Fruit fly (Drosophila melanogaster) whole organism, larva: ENCODE data around the gene Npc2e.

Experiments
- noc ChIP-seq: fragments of 200-800 bp; sonication (Bioruptor generic); optimal IDR thresholded peaks from 3 replicates; lab custom pipeline; 2019; ENCODE audit warnings: missing biosample characterization, mild to moderate bottlenecking, missing genetic modification characterization, moderate library complexity

Npc2e gene

dm6 chr3R:10093252-10094030 is 40.3 kb downstream of the Npc2e start:
- TF ChIP-seq noc (tag; lab: Kevin White, UChicago): peak; percentile 24

DNA sequence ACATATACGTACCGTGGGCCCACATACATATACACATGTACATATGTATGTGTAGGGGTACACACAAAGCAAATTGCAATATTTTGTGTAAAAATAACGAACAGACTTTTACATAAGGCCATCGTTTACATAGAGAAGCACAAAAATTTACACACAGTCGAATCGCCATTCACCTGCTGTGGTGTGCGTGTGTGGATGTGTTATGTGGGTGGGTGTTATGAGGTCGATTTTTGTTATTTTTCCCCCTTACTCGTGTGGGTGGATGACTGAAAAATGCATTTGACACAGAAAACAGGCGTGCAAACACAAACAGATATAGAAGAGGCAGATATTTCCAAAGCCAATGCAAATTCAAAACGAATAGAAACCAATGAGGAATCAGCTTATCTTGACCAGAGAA is 41.9 kb downstream of the Npc2e start:
- no peak for TF ChIP-seq noc (tag; lab: Kevin White, UChicago)

dm6 chr3R:10095765-10096164 is 42.6 kb downstream of the Npc2e start:
- no peak for TF ChIP-seq noc (tag; lab: Kevin White, UChicago)

DNA sequence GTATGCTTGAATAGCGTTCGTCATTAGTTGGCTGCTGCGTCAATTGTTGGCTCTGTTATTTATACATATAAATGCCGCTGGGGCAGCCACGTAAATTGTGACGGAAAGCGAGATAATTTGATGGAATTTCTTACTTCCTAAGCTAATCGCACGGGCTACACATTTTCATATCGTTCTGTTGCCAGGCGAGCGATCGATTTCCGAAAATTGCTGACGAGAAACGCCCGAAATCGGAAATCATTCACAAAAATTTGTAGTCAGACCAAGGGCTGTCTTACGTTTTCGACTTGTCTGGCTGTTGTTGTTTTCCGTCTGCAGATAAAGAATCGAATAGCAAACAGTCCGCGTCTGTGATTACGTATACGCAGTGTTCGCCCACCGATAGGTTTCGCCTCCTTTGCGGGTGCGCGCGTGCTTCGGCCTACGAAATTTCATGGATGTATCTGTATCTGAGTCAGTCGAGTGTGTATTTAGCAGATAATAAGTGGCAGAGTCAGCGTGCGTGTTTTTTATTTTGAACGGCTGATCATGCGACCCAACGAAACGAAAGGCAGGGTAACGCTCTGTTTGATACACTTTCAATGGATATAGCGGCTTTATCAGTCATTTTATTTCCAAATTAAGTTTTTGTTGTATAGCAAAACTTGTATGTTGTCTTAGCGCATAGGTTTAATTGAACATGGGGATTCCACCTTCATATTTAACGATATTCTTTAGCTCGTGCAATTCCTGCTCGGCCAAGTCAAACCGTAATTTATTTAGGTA is 44.6 kb downstream of the Npc2e start:
- TF ChIP-seq noc (tag; lab: Kevin White, UChicago): peak; percentile 73

dm6 chr3R:10098296-10098675 is 45.2 kb downstream of the Npc2e start:
- TF ChIP-seq noc (tag; lab: Kevin White, UChicago): no peak

dm6 chr3R:10099401-10099848 is 46.3 kb downstream of the Npc2e start:
- peak; percentile 54 for TF ChIP-seq noc (tag; lab: Kevin White, UChicago)

DNA sequence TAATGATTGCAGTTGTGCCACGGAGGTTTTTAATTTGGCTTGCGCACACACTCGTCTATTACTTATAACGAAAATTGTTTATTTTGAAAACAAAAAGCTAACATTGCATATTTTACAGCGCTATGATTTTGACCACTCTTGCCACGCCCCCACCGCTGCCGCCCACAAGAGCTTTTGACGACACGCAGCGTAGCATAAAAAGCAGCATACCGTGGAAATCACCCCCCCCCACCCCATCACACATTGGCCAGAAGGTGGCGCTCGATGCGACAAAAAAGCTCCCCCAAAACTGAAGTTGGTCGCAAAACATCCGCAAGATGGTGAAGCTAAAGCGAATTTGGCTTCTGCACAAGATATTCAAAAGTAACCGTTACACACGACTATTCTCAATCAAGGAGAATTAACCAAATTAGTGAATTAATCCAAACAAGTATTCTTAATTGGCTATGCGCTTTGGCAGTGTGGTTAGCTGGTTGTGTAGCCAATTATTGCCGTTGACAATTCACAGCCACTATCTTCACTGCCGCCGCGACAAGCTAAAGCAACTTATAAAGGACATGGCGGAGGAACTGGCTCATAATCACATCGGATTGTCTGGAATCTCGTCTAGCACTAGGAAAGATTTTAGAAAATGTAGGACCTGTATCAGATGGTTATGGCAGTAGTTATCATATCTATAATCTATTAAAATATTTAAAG is 47.5 kb downstream of the Npc2e start:
- no peak for TF ChIP-seq noc (tag; lab: Kevin White, UChicago)
